Worm (Caenorhabditis elegans): Measurements from ENCODE around the gene K09F6.15.

K09F6.15 gene

ce11 chrII:2230368-2230767, 47.0 kb downstream of the K09F6.15 start:
- no peak for TF ChIP-seq him-1 (tag; optimal IDR thresholded peaks at IDR 0.05)
- TF ChIP-seq dao-5 (tag; optimal IDR thresholded peaks at IDR 0.05) = no peak
- TF ChIP-seq W03F9.2 (tag; optimal IDR thresholded peaks at IDR 0.05) = no peak

DNA sequence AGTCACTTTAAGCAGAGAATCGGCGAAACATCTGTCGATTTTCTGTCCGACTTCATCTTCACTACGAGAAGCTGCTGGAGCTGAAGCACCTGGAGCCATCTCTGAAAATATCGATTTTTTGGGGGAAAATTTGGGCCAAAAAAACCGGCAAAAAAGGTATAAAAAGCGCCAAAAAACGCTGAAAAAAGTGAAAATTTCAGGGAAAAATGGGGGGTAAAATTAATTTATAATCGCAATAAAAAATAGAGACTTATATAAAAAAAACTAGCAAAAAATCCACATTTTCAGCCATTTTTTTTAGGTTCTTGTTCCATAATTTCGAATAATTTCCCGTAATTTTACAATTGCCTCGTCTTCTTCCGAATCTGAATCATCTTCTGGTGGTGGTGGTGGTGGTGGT, 51.7 kb downstream of the K09F6.15 start, which contains the start of gene F54A3.5:
Gene F54A3.5, minus strand, starts transcription at position 101 of the 400 bp plus-strand sequence.
- TF ChIP-seq dao-5 (tag; optimal IDR thresholded peaks at IDR 0.05) (no peak), him-1 (tag; optimal IDR thresholded peaks at IDR 0.05) (no peak), W03F9.2 (tag; optimal IDR thresholded peaks at IDR 0.05) (no peak)

All from whole organism, L4/young adult.